Worm (Caenorhabditis elegans) whole organism, L4 larva: ENCODE measurements around the gene C54C6.11.

Source experiments
- D1046.2 ChIP-seq: fragments of 200-800 bp; sonication (Bioruptor generic); IDR thresholded peaks from 2 replicates; pipeline ENCODE4 v1.3.6; 2022; ENCODE audit warnings: missing genetic modification characterization, missing compliant biosample characterization
- F10B5.3 ChIP-seq: sonication (generic microtip); optimal IDR thresholded peaks from 2 replicates; lab custom pipeline; 2016; ENCODE audit warnings: mild to moderate bottlenecking, missing genetic modification characterization, missing compliant biosample characterization
- F26F4.8 ChIP-seq: fragments of 200-800 bp; sonication (Bioruptor generic); conservative IDR thresholded peaks from 2 replicates; pipeline ENCODE4 v1.3.6; 2022; ENCODE audit warnings: missing genetic modification characterization, missing compliant biosample characterization
- F44E2.7 ChIP-seq: fragments of 200-800 bp; sonication (Bioruptor generic); IDR thresholded peaks from 2 replicates; pipeline ENCODE4 v2.1.2; 2022; ENCODE audit warnings: missing genetic modification characterization, missing compliant biosample characterization
- F49E8.2 ChIP-seq: sonication (generic microtip); optimal IDR thresholded peaks from 2 replicates; lab custom pipeline; 2016; ENCODE audit warnings: missing compliant biosample characterization, mild to moderate bottlenecking, missing genetic modification characterization, borderline replicate concordance
- R02D3.7 ChIP-seq: fragments of 150-350 bp; sonication (generic microtip); optimal IDR thresholded peaks from 3 replicates; lab custom pipeline; 2014; ENCODE audit warnings: missing biosample characterization, missing genetic modification characterization
- Y105C5A.15 ChIP-seq: fragments of 200-800 bp; sonication (Bioruptor generic); IDR thresholded peaks from 2 replicates; pipeline ENCODE4 v1.3.6; 2022; ENCODE audit warnings: missing genetic modification characterization, missing compliant biosample characterization
- Y48G9A.11 ChIP-seq: fragments of 200-800 bp; sonication (Bioruptor generic); IDR thresholded peaks from 2 replicates; pipeline ENCODE4 v1.3.6; 2022; ENCODE audit warnings: missing genetic modification reagents, missing genetic modification characterization, missing compliant biosample characterization
- Y75B8A.6 ChIP-seq: fragments of 200-800 bp; sonication (Bioruptor generic); IDR thresholded peaks from 2 replicates; pipeline ENCODE4 v1.3.6; 2022; ENCODE audit warnings: missing genetic modification reagents, missing genetic modification characterization, missing compliant biosample characterization
- aha-1 ChIP-seq: fragments of 150-350 bp; peaks from one replicate; lab custom pipeline; 2014; ENCODE audit warnings: missing biosample characterization, missing genetic modification characterization
- arid-1 ChIP-seq: fragments of 200-800 bp; sonication (Bioruptor generic); conservative IDR thresholded peaks from 2 replicates; pipeline ENCODE4 v1.3.6; 2022; ENCODE audit warnings: missing genetic modification reagents, missing genetic modification characterization, missing compliant biosample characterization
- ceh-20 ChIP-seq: fragments of 200-800 bp; sonication (Bioruptor generic); IDR thresholded peaks from 2 replicates; pipeline ENCODE4 v1.3.6; 2022; ENCODE audit warnings: missing genetic modification reagents, missing genetic modification characterization, missing compliant biosample characterization
- ceh-32 ChIP-seq: sonication (generic microtip); optimal IDR thresholded peaks from 2 replicates; lab custom pipeline; 2016; ENCODE audit warnings: mild to moderate bottlenecking, missing genetic modification characterization, missing compliant biosample characterization; ENCODE audit not compliant: poor library complexity
- ceh-82 ChIP-seq: sonication (generic microtip); optimal IDR thresholded peaks from 2 replicates; lab custom pipeline; 2017; ENCODE audit warnings: missing biosample characterization, missing genetic modification characterization
- daf-16 ChIP-seq, 3 experiments: sonication (generic microtip); optimal IDR thresholded peaks; 2 replicates each; lab custom pipeline; 2016 to 2017; ENCODE audit warnings: missing genetic modification characterization in 3 of 3, missing genetic modification reagents in 3 of 3, mild to moderate bottlenecking in 2 of 3, missing compliant biosample characterization in 2 of 3, missing biosample characterization in 1 of 3, moderate library complexity in 1 of 3
- daf-19 ChIP-seq: fragments of 200-800 bp; sonication (Bioruptor generic); conservative IDR thresholded peaks from 2 replicates; pipeline ENCODE4 v1.3.6; 2022; ENCODE audit warnings: missing genetic modification characterization, missing compliant biosample characterization
- dmd-6 ChIP-seq: fragments of 200-800 bp; sonication (Bioruptor generic); IDR thresholded peaks from 2 replicates; pipeline ENCODE4 v1.3.6; 2022; ENCODE audit warnings: missing genetic modification reagents, missing genetic modification characterization, missing compliant biosample characterization
- dmd-8 ChIP-seq: fragments of 200-800 bp; sonication (Bioruptor generic); IDR thresholded peaks from 2 replicates; pipeline ENCODE4 v1.3.6; 2022; ENCODE audit warnings: missing genetic modification characterization, missing compliant biosample characterization
- duxl-1 ChIP-seq: sonication (generic microtip); optimal IDR thresholded peaks from 2 replicates; lab custom pipeline; 2016; ENCODE audit warnings: mild to moderate bottlenecking, missing genetic modification characterization, moderate library complexity, missing compliant biosample characterization; ENCODE audit not compliant: poor library complexity
- hmg-1.1 ChIP-seq: fragments of 200-800 bp; sonication (Bioruptor generic); IDR thresholded peaks from 2 replicates; pipeline ENCODE4 v1.3.6; 2022; ENCODE audit warnings: missing genetic modification reagents, missing genetic modification characterization, missing compliant biosample characterization
- jun-1 ChIP-seq: fragments of 150-350 bp; optimal IDR thresholded peaks from 2 replicates; lab custom pipeline; 2014; ENCODE audit warnings: missing biosample characterization, missing genetic modification reagents, missing genetic modification characterization
- lin-1 ChIP-seq: fragments of 200-800 bp; sonication (Bioruptor generic); IDR thresholded peaks from 2 replicates; pipeline ENCODE4 v1.3.6; 2022; ENCODE audit warnings: missing genetic modification reagents, missing genetic modification characterization, missing compliant biosample characterization
- lin-15B ChIP-seq: fragments of 150-350 bp; sonication (generic microtip); optimal IDR thresholded peaks from 3 replicates; lab custom pipeline; 2014; ENCODE audit warnings: missing biosample characterization, missing genetic modification characterization
- lin-38 ChIP-seq: fragments of 200-800 bp; sonication (Bioruptor generic); IDR thresholded peaks from 2 replicates; pipeline ENCODE4 v1.3.6; 2022; ENCODE audit warnings: missing genetic modification reagents, missing genetic modification characterization, missing compliant biosample characterization
- lin-39 ChIP-seq: fragments of 150-350 bp; optimal IDR thresholded peaks from 2 replicates; lab custom pipeline; 2014; ENCODE audit warnings: missing biosample characterization, missing genetic modification reagents, missing genetic modification characterization
- lir-3 ChIP-seq: sonication (generic microtip); optimal IDR thresholded peaks from 2 replicates; lab custom pipeline; 2016; ENCODE audit warnings: mild to moderate bottlenecking, missing genetic modification characterization, missing compliant biosample characterization
- lsy-2 ChIP-seq, 2 experiments: fragments of 150-350 bp in 1 of 2; sonication (generic microtip) in 1 of 2; optimal IDR thresholded peaks; 2 replicates each; lab custom pipeline; 2014 to 2017; ENCODE audit warnings: missing biosample characterization in 2 of 2, missing genetic modification characterization in 2 of 2
- mes-2 ChIP-seq: sonication (generic microtip); optimal IDR thresholded peaks from 2 replicates; lab custom pipeline; 2016; ENCODE audit warnings: missing genotype, mild to moderate bottlenecking, missing genetic modification characterization, missing compliant biosample characterization; ENCODE audit not compliant: poor library complexity, severe bottlenecking
- nhr-10 ChIP-seq: fragments of 150-350 bp; optimal IDR thresholded peaks from 2 replicates; lab custom pipeline; 2014; ENCODE audit warnings: missing biosample characterization, missing genetic modification characterization
- nhr-111 ChIP-seq: fragments of 200-800 bp; sonication (Bioruptor generic); optimal IDR thresholded peaks from 2 replicates; lab custom pipeline; 2018; ENCODE audit warnings: mild to moderate bottlenecking, missing genetic modification characterization, missing compliant biosample characterization
- nhr-237 ChIP-seq: sonication (generic microtip); optimal IDR thresholded peaks from 2 replicates; lab custom pipeline; 2017; ENCODE audit warnings: missing biosample characterization, missing genetic modification characterization
- nhr-28 ChIP-seq: fragments of 150-350 bp; optimal IDR thresholded peaks from 2 replicates; lab custom pipeline; 2014; ENCODE audit warnings: missing biosample characterization, missing genetic modification characterization
- nhr-77 ChIP-seq: fragments of 150-350 bp; optimal IDR thresholded peaks from 2 replicates; lab custom pipeline; 2014; ENCODE audit warnings: missing biosample characterization, missing genetic modification characterization
- php-3 ChIP-seq: fragments of 200-800 bp; sonication (Bioruptor generic); IDR thresholded peaks from 2 replicates; pipeline ENCODE4 v1.3.6; 2022; ENCODE audit warnings: missing genetic modification reagents, missing genetic modification characterization, missing compliant biosample characterization
- pqm-1 ChIP-seq: sonication (generic microtip); optimal IDR thresholded peaks from 2 replicates; lab custom pipeline; 2017; ENCODE audit warnings: missing biosample characterization, missing genetic modification characterization
- saeg-2 ChIP-seq: fragments of 200-800 bp; sonication (Bioruptor generic); IDR thresholded peaks from 2 replicates; pipeline ENCODE4 v1.3.6; 2022; ENCODE audit warnings: missing genetic modification reagents, missing genetic modification characterization, missing compliant biosample characterization
- set-16 ChIP-seq: fragments of 200-800 bp; sonication (Bioruptor generic); IDR thresholded peaks from 2 replicates; pipeline ENCODE4 v1.3.6; 2022; ENCODE audit warnings: missing genetic modification reagents, missing genetic modification characterization, missing compliant biosample characterization
- skn-1 ChIP-seq: fragments of 150-350 bp; optimal IDR thresholded peaks from 2 replicates; lab custom pipeline; 2014; ENCODE audit warnings: missing biosample characterization, missing genetic modification characterization
- snpc-1.2 ChIP-seq: fragments of 200-800 bp; sonication (Bioruptor generic); IDR thresholded peaks from 2 replicates; pipeline ENCODE4 v1.3.6; 2022; ENCODE audit warnings: missing genetic modification reagents, missing genetic modification characterization, missing compliant biosample characterization
- snpc-4 ChIP-seq: fragments of 150-350 bp; optimal IDR thresholded peaks from 2 replicates; lab custom pipeline; 2014; ENCODE audit warnings: missing biosample characterization, missing genetic modification characterization
- spr-3 ChIP-seq: fragments of 200-800 bp; sonication (Bioruptor generic); optimal IDR thresholded peaks from 2 replicates; lab custom pipeline; 2018; ENCODE audit warnings: mild to moderate bottlenecking, missing genetic modification characterization, missing compliant biosample characterization
- unc-39 ChIP-seq: sonication (generic microtip); optimal IDR thresholded peaks from 2 replicates; lab custom pipeline; 2017; ENCODE audit warnings: missing biosample characterization, missing genetic modification characterization
- unc-62 ChIP-seq, 3 experiments: fragments of 150-350 bp in 1 of 3; sonication (generic microtip); optimal IDR thresholded peaks in 2 of 3; peaks in 1 of 3; 1 replicate in 1 of 3; 2 replicates in 2 of 3; lab custom pipeline; 2014 to 2017; ENCODE audit warnings: missing biosample characterization in 3 of 3, missing genetic modification characterization in 3 of 3, missing genetic modification reagents in 3 of 3, missing genotype in 1 of 3
- ztf-7 ChIP-seq: fragments of 150-350 bp; optimal IDR thresholded peaks from 2 replicates; lab custom pipeline; 2014; ENCODE audit warnings: missing biosample characterization, missing genetic modification characterization

The C54C6.11 gene

DNA sequence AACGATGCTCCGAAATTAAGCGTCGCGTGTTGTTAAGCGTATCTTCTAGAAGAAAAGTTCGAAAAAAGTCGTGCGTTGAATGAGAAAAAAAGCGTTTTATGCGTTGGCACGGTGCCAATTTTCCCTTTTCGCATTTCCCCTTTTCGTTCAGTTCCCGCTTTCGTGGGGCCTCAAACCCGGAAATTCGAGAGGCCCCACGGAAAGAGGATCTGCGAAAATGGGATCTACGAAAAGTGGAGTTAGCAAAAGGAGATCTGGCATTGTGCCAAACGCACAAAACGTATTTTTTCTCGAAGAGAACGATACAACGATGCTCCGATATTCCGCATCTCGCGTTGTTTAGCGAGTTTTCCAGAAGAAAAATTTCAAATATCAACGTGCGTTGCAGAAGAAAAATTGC lies 48.3 kb upstream of the C54C6.11 start (continued):
- TF ChIP-seq nhr-77 (tag; lab: Kevin White, UChicago) (no peak), Y48G9A.11 (GFP tag; lab: Robert Waterston, UW) (peak; percentile 85), snpc-4 (tag; lab: Kevin White, UChicago) (no peak), hmg-1.1 (GFP tag; lab: Robert Waterston, UW) (peak; percentile 51; the same call in 1 of the 2 replicates), R02D3.7 (no peak), lir-3 (tag; lab: Kevin White, UChicago) (no peak), aha-1 (peak; percentile 45), F26F4.8 (GFP tag; lab: Robert Waterston, UW) (no peak), F49E8.2 (tag; lab: Kevin White, UChicago) (peak; percentile 3), lin-15B (no peak), nhr-111 (GFP tag; lab: Kevin White, UChicago) (no peak), lsy-2 (tag; optimal IDR thresholded peaks at IDR 0.05; lab: Kevin White, UChicago) (no peak), arid-1 (peak; percentile 56; the same call in 1 of the 2 replicates), ztf-7 (no peak), skn-1 (tag; lab: Kevin White, UChicago) (no peak), duxl-1 (tag; lab: Kevin White, UChicago) (no peak)

DNA sequence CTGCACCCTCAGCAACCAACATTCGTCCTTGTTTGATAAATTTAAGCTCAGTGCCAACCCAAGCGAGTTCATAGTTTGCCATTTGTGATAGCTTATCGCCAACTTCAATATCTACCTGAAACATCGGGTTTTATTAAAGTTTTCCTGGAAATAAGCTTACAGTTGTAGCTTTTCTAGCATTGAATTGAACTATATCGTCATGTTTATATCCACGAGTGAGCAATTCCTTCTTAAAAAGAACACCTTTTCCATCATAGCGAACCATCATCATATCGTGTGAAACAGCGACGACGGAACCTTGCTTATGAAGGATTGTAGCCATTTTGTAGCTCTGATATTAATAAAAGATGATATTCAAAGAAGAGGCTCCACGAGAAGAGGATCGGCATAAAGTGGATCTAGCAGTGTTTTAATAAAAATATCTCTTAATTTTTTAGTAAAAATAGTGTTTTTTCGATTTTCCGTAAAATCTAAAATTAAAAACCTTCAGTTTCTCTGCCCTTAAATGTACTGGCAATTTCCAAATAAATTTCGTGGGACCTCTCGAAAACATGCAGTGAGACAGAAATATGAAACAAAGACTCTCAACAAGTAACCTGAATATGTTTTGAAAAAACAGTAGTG lies 45.8 kb upstream of the C54C6.11 start, which contains the start of gene M01F1.8:
TSS of gene M01F1.8 (minus strand) at position 335 of the 624 bp plus-strand sequence.
- TF ChIP-seq D1046.2 (no peak), daf-16 (GFP tag; optimal IDR thresholded peaks at IDR 0.05; lab: Kevin White, UChicago) (peak in 1 of 2 experiments; percentile 11), daf-16 (tag; optimal IDR thresholded peaks at IDR 0.05; lab: Kevin White, UChicago) (peak; percentile 3), lin-39 (tag; lab: Kevin White, UChicago) (no peak), saeg-2 (no peak), dmd-6 (GFP tag; lab: Robert Waterston, UW) (no peak), spr-3 (GFP tag; lab: Kevin White, UChicago) (no peak), mes-2 (tag; lab: Kevin White, UChicago) (no peak), lin-38 (GFP tag; lab: Robert Waterston, UW) (peak; percentile 61), nhr-10 (tag; lab: Kevin White, UChicago) (no peak), daf-19 (GFP tag; lab: Robert Waterston, UW) (0 out of 2 replicates have a peak, but pooled peaks have one; percentile 23), set-16 (no peak), F44E2.7 (GFP tag; lab: Robert Waterston, UW) (no peak), Y75B8A.6 (no peak), jun-1 (tag; lab: Kevin White, UChicago) (no peak), F10B5.3 (tag; lab: Kevin White, UChicago) (peak; percentile 54), php-3 (GFP tag; lab: Robert Waterston, UW) (no peak), snpc-1.2 (GFP tag; lab: Robert Waterston, UW) (peak; percentile 29; the same call in 1 of the 2 replicates), lin-15B (no peak), arid-1 (no peak), Y105C5A.15 (0 out of 2 replicates have a peak, but pooled peaks have one; percentile 28), dmd-8 (GFP tag; lab: Robert Waterston, UW) (no peak), nhr-237 (tag; lab: Kevin White, UChicago) (no peak), ceh-20 (GFP tag; lab: Robert Waterston, UW) (no peak), unc-39 (tag; lab: Kevin White, UChicago) (no peak), ceh-32 (no peak), duxl-1 (tag; lab: Kevin White, UChicago) (no peak), hmg-1.1 (GFP tag; lab: Robert Waterston, UW) (no peak), ceh-82 (tag; lab: Kevin White, UChicago) (no peak), nhr-111 (GFP tag; lab: Kevin White, UChicago) (no peak), lin-1 (GFP tag; lab: Robert Waterston, UW) (no peak), nhr-28 (tag; lab: Kevin White, UChicago) (no peak), F49E8.2 (tag; lab: Kevin White, UChicago) (peak; percentile 46), pqm-1 (tag; lab: Kevin White, UChicago) (no peak), unc-62 (GFP tag; optimal IDR thresholded peaks at IDR 0.05 in 1 of 2; lab: Kevin White, UChicago) (peak in 1 of 2 experiments; percentile 77), unc-62 (tag; optimal IDR thresholded peaks at IDR 0.05; lab: Kevin White, UChicago) (no peak)
